Fruit fly (Drosophila melanogaster): ENCODE measurements around the gene CG14332.

DNA sequence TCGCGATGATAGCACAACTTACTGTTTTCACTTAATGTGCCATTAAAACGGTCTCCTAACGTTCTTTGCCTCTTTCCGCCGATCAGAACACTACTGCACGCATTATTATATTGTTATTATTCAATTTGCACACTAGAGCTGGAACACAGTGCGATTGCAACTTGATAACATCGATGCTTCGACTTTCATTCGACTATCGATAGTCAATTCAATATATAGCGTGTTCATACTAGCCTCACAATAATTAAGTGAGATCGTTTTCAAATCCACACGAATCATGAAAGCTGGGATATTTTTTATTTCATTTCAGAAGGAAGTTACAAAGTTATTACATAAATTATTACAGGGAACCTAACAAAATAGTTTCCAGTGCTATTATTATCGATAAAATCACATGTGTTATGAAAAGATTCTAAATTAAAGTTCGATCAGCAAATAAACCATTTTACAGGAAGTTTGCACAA lies 20.7 kb downstream of the CG14332 start:
- TF ChIP-seq Ets21C (GFP tag; optimal IDR thresholded peaks at IDR 0.05), result peak; percentile 20
- TF ChIP-seq OdsH (GFP tag; optimal IDR thresholded peaks at IDR 0.05), result peak; percentile 45
- TF ChIP-seq net (GFP tag; optimal IDR thresholded peaks at IDR 0.05), result no peak
- peak; percentile 41 for TF ChIP-seq Met (GFP tag; optimal IDR thresholded peaks at IDR 0.05)
